Fruit fly (Drosophila melanogaster) whole organism, adult: Measurements from ENCODE around the gene CG43095.

Experiments
- CG11617 ChIP-seq: fragments of 200-800 bp; sonication (Bioruptor generic); optimal IDR thresholded peaks from 2 replicates; lab custom pipeline; 2017; ENCODE audit warnings: mild to moderate bottlenecking, missing biosample characterization, missing genetic modification reagents, missing genetic modification characterization
- CG12768 ChIP-seq: fragments of 200-800 bp; sonication (Bioruptor generic); optimal IDR thresholded peaks from 2 replicates; lab custom pipeline; 2017; ENCODE audit warnings: missing biosample characterization, missing genetic modification characterization, mild to moderate bottlenecking, moderate library complexity, missing genetic modification reagents
- CG14711 ChIP-seq: fragments of 200-800 bp; sonication (Bioruptor generic); optimal IDR thresholded peaks from 2 replicates; lab custom pipeline; 2018; ENCODE audit warnings: missing biosample characterization, mild to moderate bottlenecking, missing genetic modification characterization, moderate library complexity
- CG1620 ChIP-seq: fragments of 200-800 bp; sonication (Bioruptor generic); optimal IDR thresholded peaks from 2 replicates; lab custom pipeline; 2016; ENCODE audit warnings: missing biosample characterization, missing genetic modification characterization
- CG33017 ChIP-seq: fragments of 200-800 bp; sonication (Bioruptor generic); optimal IDR thresholded peaks from 2 replicates; lab custom pipeline; 2018; ENCODE audit warnings: missing biosample characterization, mild to moderate bottlenecking, missing genetic modification characterization, moderate library complexity
- CG5204 ChIP-seq: fragments of 200-800 bp; sonication (Bioruptor generic); optimal IDR thresholded peaks from 2 replicates; lab custom pipeline; 2016; ENCODE audit warnings: missing biosample characterization, missing genetic modification characterization
- CG7045 ChIP-seq: fragments of 200-800 bp; sonication (Bioruptor generic); optimal IDR thresholded peaks from 2 replicates; lab custom pipeline; 2017; ENCODE audit warnings: missing biosample characterization, mild to moderate bottlenecking, missing genetic modification characterization
- CG7101 ChIP-seq: fragments of 200-800 bp; sonication (Bioruptor generic); optimal IDR thresholded peaks from 2 replicates; lab custom pipeline; 2018; ENCODE audit warnings: missing biosample characterization, mild to moderate bottlenecking, missing genetic modification characterization, moderate library complexity
- Clk ChIP-seq: fragments of 200-800 bp; sonication (Bioruptor generic); optimal IDR thresholded peaks from 2 replicates; lab custom pipeline; 2017; ENCODE audit warnings: missing biosample characterization, missing genetic modification characterization
- Crg-1 ChIP-seq: fragments of 200-800 bp; sonication (Bioruptor generic); optimal IDR thresholded peaks from 2 replicates; lab custom pipeline; 2016; ENCODE audit warnings: missing biosample characterization, missing genetic modification characterization
- Hr96 ChIP-seq: fragments of 200-800 bp; sonication (Bioruptor generic); optimal IDR thresholded peaks from 2 replicates; lab custom pipeline; 2016; ENCODE audit warnings: missing biosample characterization, missing genetic modification characterization
- Mnt ChIP-seq: fragments of 200-800 bp; sonication (Bioruptor generic); optimal IDR thresholded peaks from 2 replicates; lab custom pipeline; 2016; ENCODE audit warnings: missing biosample characterization, mild to moderate bottlenecking, missing genetic modification characterization
- bab1 ChIP-seq: fragments of 200-800 bp; sonication (Bioruptor generic); optimal IDR thresholded peaks from 3 replicates; lab custom pipeline; 2019; ENCODE audit warnings: missing biosample characterization, mild to moderate bottlenecking, missing genetic modification characterization, moderate library complexity
- cic ChIP-seq: fragments of 200-800 bp; sonication (Bioruptor generic); optimal IDR thresholded peaks from 2 replicates; lab custom pipeline; 2017; ENCODE audit warnings: missing biosample characterization, mild to moderate bottlenecking, missing genetic modification characterization, moderate library complexity
- cnc ChIP-seq, 2 experiments: fragments of >200 bp; optimal IDR thresholded peaks; 2 replicates each; lab custom pipeline; 2017
- kay ChIP-seq: fragments of 200-800 bp; sonication (Bioruptor generic); peaks from one replicate; lab custom pipeline; 2016; ENCODE audit warnings: missing biosample characterization, missing genetic modification characterization, borderline replicate concordance
- ovo ChIP-seq: fragments of 200-800 bp; sonication (Bioruptor generic); optimal IDR thresholded peaks from 2 replicates; lab custom pipeline; 2016; ENCODE audit warnings: missing biosample characterization, missing genetic modification characterization
- pad ChIP-seq: fragments of 200-800 bp; sonication (Bioruptor generic); optimal IDR thresholded peaks from 3 replicates; lab custom pipeline; 2017; ENCODE audit warnings: missing biosample characterization, missing genetic modification characterization, mild to moderate bottlenecking, moderate library complexity, missing genetic modification reagents
- tj ChIP-seq: fragments of 200-800 bp; sonication (Bioruptor generic); optimal IDR thresholded peaks from 3 replicates; lab custom pipeline; 2017; ENCODE audit warnings: missing biosample characterization, mild to moderate bottlenecking, missing genetic modification characterization, moderate library complexity
- toe ChIP-seq: fragments of 200-800 bp; sonication (Bioruptor generic); optimal IDR thresholded peaks from 2 replicates; lab custom pipeline; 2016; ENCODE audit warnings: missing biosample characterization, missing genetic modification characterization

The CG43095 gene

dm6 chr3R:22780135-22780534 is 8.6 kb upstream of the CG43095 start:
- peak; percentile 37 for TF ChIP-seq CG5204 (GFP tag; lab: Kevin White, UChicago)
- TF ChIP-seq Crg-1 (GFP tag; lab: Kevin White, UChicago) = no peak
- peak; percentile 2 for TF ChIP-seq CG12768 (GFP tag; lab: Kevin White, UChicago)
- TF ChIP-seq Hr96 (GFP tag; lab: Kevin White, UChicago) = no peak
- TF ChIP-seq Clk = no peak
- TF ChIP-seq Mnt (GFP tag; lab: Kevin White, UChicago) = no peak
- no peak for TF ChIP-seq toe
- TF ChIP-seq tj (GFP tag; lab: Kevin White, UChicago) = no peak

dm6 chr3R:22776457-22776856 is 4.9 kb upstream of the CG43095 start:
- no peak for TF ChIP-seq ovo (GFP tag; lab: Kevin White, UChicago)
- TF ChIP-seq cnc (optimal IDR thresholded peaks at IDR 0.05; lab: Kevin White, UChicago) = no peak
- TF ChIP-seq cic (GFP tag; lab: Kevin White, UChicago) = no peak
- TF ChIP-seq Mnt (GFP tag; lab: Kevin White, UChicago) = no peak

- TF ChIP-seq Clk (no peak), Hr96 (GFP tag; lab: Kevin White, UChicago) (no peak), CG14711 (tag; lab: Kevin White, UChicago) (no peak), CG5204 (GFP tag; lab: Kevin White, UChicago) (no peak), CG7045 (no peak), pad (GFP tag; lab: Kevin White, UChicago) (no peak), cic (GFP tag; lab: Kevin White, UChicago) (no peak), CG11617 (no peak), CG12768 (GFP tag; lab: Kevin White, UChicago) (no peak), Crg-1 (GFP tag; lab: Kevin White, UChicago) (no peak), tj (GFP tag; lab: Kevin White, UChicago) (no peak), ovo (GFP tag; lab: Kevin White, UChicago) (no peak), toe (no peak), CG7101 (tag; lab: Kevin White, UChicago) (no peak), kay (no peak), CG33017 (no peak), bab1 (GFP tag; lab: Kevin White, UChicago) (no peak), Mnt (GFP tag; lab: Kevin White, UChicago) (no peak), CG1620 (no peak), cnc (optimal IDR thresholded peaks at IDR 0.05; lab: Kevin White, UChicago) (no peak)
These were observed 683 bp downstream of the CG43095 start, which contains the start of gene CG43094 for dm6 chr3R:22770887-22771286. Gene CG43094, minus strand, starts transcription at chr3R:22770987.

dm6 chr3R:22770207-22770606 is 1.4 kb downstream of the CG43095 start, which contains the start of gene CG43093:
Gene CG43093, minus strand, starts transcription at chr3R:22770307.
- no peak for TF ChIP-seq ovo (GFP tag; lab: Kevin White, UChicago)
- no peak for TF ChIP-seq toe
- TF ChIP-seq Mnt (GFP tag; lab: Kevin White, UChicago) = no peak
- no peak for TF ChIP-seq CG33017
- no peak for TF ChIP-seq cic (GFP tag; lab: Kevin White, UChicago)
- TF ChIP-seq pad (GFP tag; lab: Kevin White, UChicago) = no peak
- no peak for TF ChIP-seq CG11617
- no peak for TF ChIP-seq CG12768 (GFP tag; lab: Kevin White, UChicago)
- no peak for TF ChIP-seq Clk
- no peak for TF ChIP-seq kay
- no peak for TF ChIP-seq cnc (optimal IDR thresholded peaks at IDR 0.05; lab: Kevin White, UChicago)
- TF ChIP-seq CG1620 = no peak

- no peak for TF ChIP-seq CG5204 (GFP tag; lab: Kevin White, UChicago)
- TF ChIP-seq cnc (optimal IDR thresholded peaks at IDR 0.05; lab: Kevin White, UChicago) = no peak
- no peak for TF ChIP-seq CG7045
- no peak for TF ChIP-seq CG1620
- no peak for TF ChIP-seq ovo (GFP tag; lab: Kevin White, UChicago)
- no peak for TF ChIP-seq CG12768 (GFP tag; lab: Kevin White, UChicago)
- TF ChIP-seq Hr96 (GFP tag; lab: Kevin White, UChicago) = no peak
- TF ChIP-seq kay = no peak
- TF ChIP-seq Clk = no peak
- no peak for TF ChIP-seq toe
- TF ChIP-seq cic (GFP tag; lab: Kevin White, UChicago) = no peak
These were observed 2.0 kb downstream of the CG43095 start, which contains the start of gene CG43092 for dm6 chr3R:22769567-22769966. Gene CG43092, minus strand, starts transcription at chr3R:22769667.

dm6 chr3R:22768633-22769032 is 2.9 kb downstream of the CG43095 start, which contains the start of gene CG43091:
Gene CG43091, minus strand, starts transcription at chr3R:22768733.
- TF ChIP-seq kay = peak; percentile 83
- no peak for TF ChIP-seq Clk
- no peak for TF ChIP-seq CG12768 (GFP tag; lab: Kevin White, UChicago)
- no peak for TF ChIP-seq Mnt (GFP tag; lab: Kevin White, UChicago)

dm6 chr3R:22767599-22767998 is 4.0 kb downstream of the CG43095 start, which contains the start of gene CG13841:
Gene CG13841, minus strand, starts transcription at chr3R:22767699.
- TF ChIP-seq CG11617 (no peak), kay (peak; percentile 7), Hr96 (GFP tag; lab: Kevin White, UChicago) (no peak), cic (GFP tag; lab: Kevin White, UChicago) (no peak)

- TF ChIP-seq bab1 (GFP tag; lab: Kevin White, UChicago) = no peak
- no peak for TF ChIP-seq CG11617
- no peak for TF ChIP-seq cnc (optimal IDR thresholded peaks at IDR 0.05; lab: Kevin White, UChicago)
- TF ChIP-seq CG7101 (tag; lab: Kevin White, UChicago) = no peak
- no peak for TF ChIP-seq CG1620
- TF ChIP-seq Crg-1 (GFP tag; lab: Kevin White, UChicago) = no peak
These were observed 5.5 kb downstream of the CG43095 start, which contains the start of gene Nepl15 for dm6 chr3R:22766072-22766471. Gene Nepl15, minus strand, starts transcription at chr3R:22766172.
